Worm (Caenorhabditis elegans) whole organism, L3 larva: ENCODE results near the gene F22E5.8.
"Not testable (repeated sequence)": the region's sequence is repeated elsewhere in the genome, so short reads cannot be mapped to it uniquely, and the experiment has no call there.

ENCODE experiments used
- egl-27 ChIP-seq: sonication (generic microtip); optimal IDR thresholded peaks from 4 replicates; lab custom pipeline; 2017; ENCODE audit warnings: missing biosample characterization, missing genetic modification reagents, missing genetic modification characterization
- nfya-1 ChIP-seq: sonication (generic microtip); optimal IDR thresholded peaks from 2 replicates; lab custom pipeline; 2017; ENCODE audit warnings: missing genetic modification characterization, mild to moderate bottlenecking, missing compliant biosample characterization, antibody characterized with exemption, moderate library complexity; ENCODE audit not compliant: insufficient read depth
- nhr-77 ChIP-seq: fragments of 150-350 bp; optimal IDR thresholded peaks from 2 replicates; lab custom pipeline; 2014; ENCODE audit warnings: missing biosample characterization, missing genetic modification characterization
- unc-39 ChIP-seq: sonication (generic microtip); optimal IDR thresholded peaks from 4 replicates; lab custom pipeline; 2017; ENCODE audit warnings: missing biosample characterization, missing genetic modification characterization
- zag-1 ChIP-seq: fragments of 150-350 bp; optimal IDR thresholded peaks from 2 replicates; lab custom pipeline; 2014; ENCODE audit warnings: missing biosample characterization, missing genetic modification characterization
- ztf-11 ChIP-seq: fragments of 150-350 bp; optimal IDR thresholded peaks from 2 replicates; lab custom pipeline; 2014; ENCODE audit warnings: missing biosample characterization, missing genetic modification characterization

DNA sequence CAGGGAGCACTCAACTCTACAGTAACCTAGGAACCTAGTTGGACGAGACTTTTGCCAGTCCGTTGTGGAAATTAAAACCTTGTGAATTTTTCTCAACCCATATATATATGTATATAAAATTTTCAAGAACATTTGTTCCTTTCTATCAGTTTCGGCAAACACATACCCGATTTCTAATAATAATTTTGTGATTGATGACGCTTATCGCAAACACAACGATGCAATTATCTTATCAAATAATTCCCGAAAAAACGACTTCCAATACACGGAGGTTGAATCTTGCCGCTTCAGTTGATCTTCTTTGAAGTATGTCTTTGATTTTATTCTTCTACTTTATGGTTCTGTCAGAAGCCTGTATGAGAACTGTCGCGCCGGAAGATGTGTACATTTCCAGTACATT lies 25.2 kb downstream of the F22E5.8 start, which contains the start of gene F22E5.2:
- TF ChIP-seq nfya-1 (tag; lab: Kevin White, UChicago); zag-1 (tag; lab: Kevin White, UChicago); egl-27; unc-39 (tag; lab: Kevin White, UChicago); ztf-11 (tag; lab: Kevin White, UChicago); nhr-77 (tag; lab: Kevin White, UChicago): not testable (repeated sequence)
